Fruit fly (Drosophila melanogaster) whole organism, wandering third instar larva: Measurements from ENCODE around the gene not.

Experiments used
- Abd-B ChIP-seq: fragments of >200 bp; optimal IDR thresholded peaks from 2 replicates; lab custom pipeline; 2017; ENCODE audit warnings: missing biosample characterization, missing genetic modification characterization
- Hr83 ChIP-seq: fragments of 200-300 bp; sonication (Bioruptor generic); optimal IDR thresholded peaks from 2 replicates; lab custom pipeline; 2016; ENCODE audit warnings: missing biosample characterization, mild to moderate bottlenecking, missing genetic modification characterization, moderate library complexity; ENCODE audit not compliant: poor library complexity, severe bottlenecking
- ey ChIP-seq: fragments of 200-800 bp; sonication (Bioruptor generic); optimal IDR thresholded peaks from 2 replicates; lab custom pipeline; 2016; ENCODE audit warnings: missing biosample characterization, missing genetic modification characterization
- lola ChIP-seq: fragments of >200 bp; optimal IDR thresholded peaks from 2 replicates; lab custom pipeline; 2017; ENCODE audit warnings: missing biosample characterization, missing genetic modification characterization

dm6 chr3L:18629874-18630273 lies 7.9 kb upstream of the not start:
- TF ChIP-seq ey (GFP tag; lab: Kevin White, UChicago) (no peak), Abd-B (GFP tag; lab: Kevin White, UChicago) (no peak), lola (GFP tag; lab: Kevin White, UChicago) (no peak), Hr83 (no peak)
